In the genomic region with DNA sequence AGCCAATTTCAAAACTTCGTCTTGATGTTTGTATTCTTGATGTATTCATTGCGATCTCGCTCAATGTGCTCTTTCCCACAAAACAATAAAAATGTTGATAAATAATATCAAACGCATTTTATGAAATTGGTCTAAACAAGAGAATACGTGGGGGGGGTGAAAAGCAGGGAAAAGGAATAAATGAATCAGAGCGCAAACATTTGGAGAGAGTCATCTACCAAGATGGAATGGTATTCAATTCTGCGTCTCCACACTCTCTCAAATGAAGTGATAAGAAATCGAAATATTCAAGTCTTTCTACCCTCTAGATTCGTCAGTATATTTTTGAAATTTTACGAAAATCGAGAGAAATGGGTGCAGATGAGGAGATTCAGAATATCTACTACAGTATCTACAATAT, we compare ENCODE assay signal across 1 worm cellular context.
TF ChIP-seq lines count a peak whose summit lies in the region.

A gene (plus strand): TSS at position 273 of the 400 bp plus-strand sequence.

TF ChIP-seq in whole organism, L4 larva, 104 proteins besides CTCF, POLR2A, EP300 and RAD21 (continued from another document):
- no peak for TF ChIP-seq Y5F2A.4 (GFP tag; optimal IDR thresholded peaks at IDR 0.05; lab: Kevin White, UChicago)
- no peak for TF ChIP-seq mxl-3 (GFP tag; optimal IDR thresholded peaks at IDR 0.05; lab: Kevin White, UChicago)
- no peak for TF ChIP-seq Y105C5A.15 (GFP tag; IDR thresholded peaks at IDR 0.05; lab: Robert Waterston, UW)
- TF ChIP-seq nhr-41 (GFP tag; IDR thresholded peaks at IDR 0.05; lab: Robert Waterston, UW) = no peak
- TF ChIP-seq ceh-62 (tag; optimal IDR thresholded peaks at IDR 0.05; lab: Kevin White, UChicago) = no peak
- TF ChIP-seq lin-13 (GFP tag; optimal IDR thresholded peaks at IDR 0.05; lab: Kevin White, UChicago) = no peak
- TF ChIP-seq hmg-1.1 (GFP tag; IDR thresholded peaks at IDR 0.05; lab: Robert Waterston, UW) = no peak
- TF ChIP-seq ces-1 (GFP tag; optimal IDR thresholded peaks at IDR 0.05; lab: Kevin White, UChicago) = no peak
- TF ChIP-seq dmd-6 (GFP tag; IDR thresholded peaks at IDR 0.05; lab: Robert Waterston, UW) = peak; percentile 8; the same call in 1 of the 2 replicates
- no peak for TF ChIP-seq nhr-42 (GFP tag; IDR thresholded peaks at IDR 0.05; lab: Robert Waterston, UW)
- TF ChIP-seq lin-38 (GFP tag; IDR thresholded peaks at IDR 0.05; lab: Robert Waterston, UW) = no peak
- TF ChIP-seq cey-2 (tag; optimal IDR thresholded peaks at IDR 0.05; lab: Kevin White, UChicago; ENCODE audit: borderline replicate concordance, insufficient read depth) = no peak
- TF ChIP-seq ama-1 (optimal IDR thresholded peaks at IDR 0.05; lab: Kevin White, UChicago) = no peak
- no peak for TF ChIP-seq mdt-29 (GFP tag; IDR thresholded peaks at IDR 0.05; lab: Robert Waterston, UW)
- no peak for TF ChIP-seq R02D3.7 (tag; optimal IDR thresholded peaks at IDR 0.05; lab: Kevin White, UChicago)
- TF ChIP-seq daf-8 (GFP tag; IDR thresholded peaks at IDR 0.05; lab: Robert Waterston, UW) = no peak
- TF ChIP-seq zip-11 (GFP tag; IDR thresholded peaks at IDR 0.05; lab: Robert Waterston, UW) = no peak
- no peak for TF ChIP-seq spr-1 (tag; optimal IDR thresholded peaks at IDR 0.05; lab: Kevin White, UChicago)
- peak; percentile 65 for TF ChIP-seq dve-1 (tag; optimal IDR thresholded peaks at IDR 0.05; lab: Kevin White, UChicago; ENCODE audit: insufficient read depth)
- no peak for TF ChIP-seq F10B5.3 (tag; optimal IDR thresholded peaks at IDR 0.05; lab: Kevin White, UChicago)
- no peak for TF ChIP-seq daf-16 (GFP tag; optimal IDR thresholded peaks at IDR 0.05; lab: Kevin White, UChicago)
- TF ChIP-seq daf-16 (tag; optimal IDR thresholded peaks at IDR 0.05; lab: Kevin White, UChicago) = peak; percentile 70
- no peak for TF ChIP-seq lin-39 (tag; optimal IDR thresholded peaks at IDR 0.05; lab: Kevin White, UChicago)
- TF ChIP-seq lin-1 (GFP tag; IDR thresholded peaks at IDR 0.05; lab: Robert Waterston, UW) = no peak
- peak; percentile 0 for TF ChIP-seq duxl-1 (tag; optimal IDR thresholded peaks at IDR 0.05; lab: Kevin White, UChicago; ENCODE audit: poor library complexity)
- no peak for TF ChIP-seq nhr-102 (tag; optimal IDR thresholded peaks at IDR 0.05; lab: Kevin White, UChicago)
- no peak for TF ChIP-seq vab-7 (GFP tag; IDR thresholded peaks at IDR 0.05; lab: Robert Waterston, UW)
- no peak for TF ChIP-seq rbr-2 (tag; optimal IDR thresholded peaks at IDR 0.05; lab: Kevin White, UChicago)
- no peak for TF ChIP-seq tag-97 (GFP tag; IDR thresholded peaks at IDR 0.05; lab: Robert Waterston, UW)
- TF ChIP-seq nhr-6 (tag; optimal IDR thresholded peaks at IDR 0.05; lab: Kevin White, UChicago) = peak; percentile 88
- peak in 1 of 2 experiments; percentile 85 for TF ChIP-seq unc-62 (GFP tag; optimal IDR thresholded peaks at IDR 0.05 in 1 of 2; lab: Kevin White, UChicago)
- no peak for TF ChIP-seq unc-62 (tag; optimal IDR thresholded peaks at IDR 0.05; lab: Kevin White, UChicago)
- no peak for TF ChIP-seq snpc-1.2 (GFP tag; IDR thresholded peaks at IDR 0.05; lab: Robert Waterston, UW)
- no peak for TF ChIP-seq nhr-25 (tag; optimal IDR thresholded peaks at IDR 0.05; lab: Kevin White, UChicago; ENCODE audit: borderline replicate concordance, insufficient read depth)
- TF ChIP-seq nhr-237 (tag; optimal IDR thresholded peaks at IDR 0.05; lab: Kevin White, UChicago) = no peak
- TF ChIP-seq nhr-11 (tag; optimal IDR thresholded peaks at IDR 0.05; lab: Kevin White, UChicago) = no peak
- TF ChIP-seq egl-27 (tag; optimal IDR thresholded peaks at IDR 0.05; lab: Kevin White, UChicago) = no peak
- no peak for TF ChIP-seq nhr-28 (tag; optimal IDR thresholded peaks at IDR 0.05; lab: Kevin White, UChicago)
- no peak for TF ChIP-seq F44E2.7 (GFP tag; IDR thresholded peaks at IDR 0.05; lab: Robert Waterston, UW)
- no peak for TF ChIP-seq F26F4.8 (GFP tag; conservative IDR thresholded peaks at IDR 0.05; lab: Robert Waterston, UW)
- TF ChIP-seq lir-3 (tag; optimal IDR thresholded peaks at IDR 0.05; lab: Kevin White, UChicago) = no peak
- TF ChIP-seq hlh-11 (tag; optimal IDR thresholded peaks at IDR 0.05; lab: Kevin White, UChicago) = no peak
- TF ChIP-seq zfp-3 (GFP tag; conservative IDR thresholded peaks at IDR 0.05; lab: Robert Waterston, UW) = no peak
